Worm (Caenorhabditis elegans) whole organism, early embryonic: ENCODE results near the gene T12G3.6.

ENCODE experiments used
- B0310.2 ChIP-seq: sonication (generic microtip); optimal IDR thresholded peaks from 2 replicates; lab custom pipeline; 2016; ENCODE audit warnings: mild to moderate bottlenecking, missing genetic modification characterization, missing compliant biosample characterization
- F13C5.2 ChIP-seq: sonication (generic microtip); optimal IDR thresholded peaks from 2 replicates; lab custom pipeline; 2017; ENCODE audit warnings: mild to moderate bottlenecking, missing genetic modification characterization, inconsistent platforms, missing compliant biosample characterization
- aly-1 ChIP-seq: sonication (generic microtip); optimal IDR thresholded peaks from 2 replicates; lab custom pipeline; 2016; ENCODE audit warnings: missing genetic modification characterization, missing compliant biosample characterization
- ama-1 ChIP-seq: fragments of 150-350 bp; optimal IDR thresholded peaks from 2 replicates; lab custom pipeline; 2014
- ceh-13 ChIP-seq: fragments of 200-800 bp; sonication (Bioruptor generic); optimal IDR thresholded peaks from 2 replicates; lab custom pipeline; 2018; ENCODE audit warnings: mild to moderate bottlenecking, missing genetic modification characterization, missing compliant biosample characterization
- ceh-36 ChIP-seq: sonication (generic microtip); optimal IDR thresholded peaks from 2 replicates; lab custom pipeline; 2016; ENCODE audit warnings: missing genetic modification characterization, inconsistent platforms, missing compliant biosample characterization
- ets-7 ChIP-seq: sonication (generic microtip); optimal IDR thresholded peaks from 2 replicates; lab custom pipeline; 2016; ENCODE audit warnings: missing genotype, missing genetic modification characterization, missing compliant biosample characterization
- flt-1 ChIP-seq: fragments of 200-800 bp; sonication (Bioruptor generic); IDR thresholded peaks from 2 replicates; pipeline ENCODE4 v1.3.6; 2022; ENCODE audit warnings: missing genetic modification characterization, missing compliant biosample characterization
- hmbx-1 ChIP-seq: sonication (generic microtip); optimal IDR thresholded peaks from 2 replicates; lab custom pipeline; 2016; ENCODE audit warnings: mild to moderate bottlenecking, missing genetic modification characterization, missing compliant biosample characterization
- hmg-4 ChIP-seq: fragments of 200-800 bp; sonication (Bioruptor generic); optimal IDR thresholded peaks from 2 replicates; lab custom pipeline; 2018; ENCODE audit warnings: mild to moderate bottlenecking, missing genetic modification characterization, missing compliant biosample characterization
- hnd-1 ChIP-seq: sonication (generic microtip); optimal IDR thresholded peaks from 2 replicates; lab custom pipeline; 2016; ENCODE audit warnings: missing genetic modification characterization, missing compliant biosample characterization
- pes-1 ChIP-seq: fragments of 200-800 bp; sonication (Bioruptor generic); IDR thresholded peaks from 2 replicates; pipeline ENCODE4 v1.3.6; 2022; ENCODE audit warnings: missing genetic modification reagents, missing genetic modification characterization, missing compliant biosample characterization
- scrt-1 ChIP-seq: fragments of 200-800 bp; sonication (Bioruptor generic); IDR thresholded peaks from 2 replicates; pipeline ENCODE4 v1.3.6; 2022; ENCODE audit warnings: missing genetic modification characterization, missing compliant biosample characterization
- sea-1 ChIP-seq: fragments of 200-800 bp; sonication (Bioruptor generic); conservative IDR thresholded peaks from 2 replicates; pipeline ENCODE4 v1.3.6; 2022; ENCODE audit warnings: missing genetic modification characterization, missing compliant biosample characterization
- tbx-11 ChIP-seq: fragments of 200-800 bp; sonication (Bioruptor generic); IDR thresholded peaks from 2 replicates; pipeline ENCODE4 v1.3.6; 2022; ENCODE audit warnings: missing genetic modification characterization, missing compliant biosample characterization
- tbx-37 ChIP-seq: fragments of 200-800 bp; sonication (Bioruptor generic); conservative IDR thresholded peaks from 2 replicates; pipeline ENCODE4 v1.3.6; 2022; ENCODE audit warnings: missing genetic modification reagents, missing genetic modification characterization, missing compliant biosample characterization
- tra-4 ChIP-seq: sonication (generic microtip); optimal IDR thresholded peaks from 2 replicates; lab custom pipeline; 2017; ENCODE audit warnings: missing genetic modification characterization, missing compliant biosample characterization

The T12G3.6 gene

ce11 chrIV:12061229-12061628 is 30.2 kb upstream of the T12G3.6 start, which contains the start of gene K08E4.8:
TSS of gene K08E4.8 (minus strand) at chrIV:12061329.
- TF ChIP-seq sea-1 (no peak), pes-1 (GFP tag; lab: Robert Waterston, UW) (no peak), hmbx-1 (tag; lab: Kevin White, UChicago) (no peak), aly-1 (tag; lab: Kevin White, UChicago) (no peak), scrt-1 (GFP tag; lab: Robert Waterston, UW) (no peak), tbx-37 (GFP tag; lab: Robert Waterston, UW) (no peak), ama-1 (lab: Kevin White, UChicago) (no peak), ceh-13 (GFP tag; lab: Kevin White, UChicago) (no peak), hmg-4 (no peak)

- no peak for TF ChIP-seq hmg-4
- no peak for TF ChIP-seq tbx-11 (GFP tag; lab: Robert Waterston, UW)
- no peak for TF ChIP-seq hmbx-1 (tag; lab: Kevin White, UChicago)
- no peak for TF ChIP-seq flt-1 (GFP tag; lab: Robert Waterston, UW)
- TF ChIP-seq pes-1 (GFP tag; lab: Robert Waterston, UW), result no peak
- no peak for TF ChIP-seq scrt-1 (GFP tag; lab: Robert Waterston, UW)
- TF ChIP-seq ceh-36 (tag; lab: Kevin White, UChicago), result no peak
- no peak for TF ChIP-seq F13C5.2 (tag; lab: Kevin White, UChicago)
These were observed 26.4 kb upstream of the T12G3.6 start, which contains the start of gene K08E4.3 for ce11 chrIV:12057508-12057907. TSS of gene K08E4.3 (plus strand) at chrIV:12057742.

ce11 chrIV:12056603-12057002 is 25.5 kb upstream of the T12G3.6 start, which contains the start of gene K08E4.2:
TSS of gene K08E4.2 (minus strand) at chrIV:12056656.
- no peak for TF ChIP-seq sea-1
- no peak for TF ChIP-seq ets-7
- TF ChIP-seq hmg-4, result no peak
- TF ChIP-seq pes-1 (GFP tag; lab: Robert Waterston, UW), result no peak
- TF ChIP-seq tbx-37 (GFP tag; lab: Robert Waterston, UW), result no peak
- no peak for TF ChIP-seq aly-1 (tag; lab: Kevin White, UChicago)
- TF ChIP-seq ceh-13 (GFP tag; lab: Kevin White, UChicago), result no peak
- no peak for TF ChIP-seq tra-4 (tag; lab: Kevin White, UChicago)
- no peak for TF ChIP-seq ama-1 (lab: Kevin White, UChicago)
- no peak for TF ChIP-seq F13C5.2 (tag; lab: Kevin White, UChicago)
- TF ChIP-seq tbx-11 (GFP tag; lab: Robert Waterston, UW), result no peak
- no peak for TF ChIP-seq scrt-1 (GFP tag; lab: Robert Waterston, UW)

ce11 chrIV:12052461-12052860 is 21.4 kb upstream of the T12G3.6 start:
- TF ChIP-seq hmg-4 (no peak), tbx-11 (GFP tag; lab: Robert Waterston, UW) (no peak), hnd-1 (tag; lab: Kevin White, UChicago) (no peak), pes-1 (GFP tag; lab: Robert Waterston, UW) (no peak)

- no peak for TF ChIP-seq aly-1 (tag; lab: Kevin White, UChicago)
- no peak for TF ChIP-seq ceh-13 (GFP tag; lab: Kevin White, UChicago)
- TF ChIP-seq hmg-4, result no peak
- TF ChIP-seq sea-1, result no peak
- TF ChIP-seq ets-7, result no peak
- no peak for TF ChIP-seq flt-1 (GFP tag; lab: Robert Waterston, UW)
- no peak for TF ChIP-seq tbx-11 (GFP tag; lab: Robert Waterston, UW)
- TF ChIP-seq hmbx-1 (tag; lab: Kevin White, UChicago), result no peak
- TF ChIP-seq ama-1 (lab: Kevin White, UChicago), result no peak
- no peak for TF ChIP-seq pes-1 (GFP tag; lab: Robert Waterston, UW)
- TF ChIP-seq F13C5.2 (tag; lab: Kevin White, UChicago), result no peak
- no peak for TF ChIP-seq ceh-36 (tag; lab: Kevin White, UChicago)
- no peak for TF ChIP-seq tra-4 (tag; lab: Kevin White, UChicago)
- TF ChIP-seq scrt-1 (GFP tag; lab: Robert Waterston, UW), result no peak
- TF ChIP-seq B0310.2 (tag; lab: Kevin White, UChicago), result no peak
- TF ChIP-seq tbx-37 (GFP tag; lab: Robert Waterston, UW), result no peak
- no peak for TF ChIP-seq hnd-1 (tag; lab: Kevin White, UChicago)
These were observed 20.1 kb upstream of the T12G3.6 start, which contains the start of the genes bre-5 and spt-5 for ce11 chrIV:12051049-12051792. TSS of gene bre-5 (minus strand) at chrIV:12051215. TSS of gene spt-5 (plus strand) at chrIV:12051491.

- no peak for TF ChIP-seq ets-7
- no peak for TF ChIP-seq flt-1 (GFP tag; lab: Robert Waterston, UW)
- TF ChIP-seq tbx-11 (GFP tag; lab: Robert Waterston, UW), result no peak
- no peak for TF ChIP-seq aly-1 (tag; lab: Kevin White, UChicago)
- no peak for TF ChIP-seq ceh-13 (GFP tag; lab: Kevin White, UChicago)
- no peak for TF ChIP-seq hnd-1 (tag; lab: Kevin White, UChicago)
- TF ChIP-seq F13C5.2 (tag; lab: Kevin White, UChicago), result no peak
- TF ChIP-seq tbx-37 (GFP tag; lab: Robert Waterston, UW), result no peak
- TF ChIP-seq B0310.2 (tag; lab: Kevin White, UChicago), result no peak
- no peak for TF ChIP-seq scrt-1 (GFP tag; lab: Robert Waterston, UW)
These were observed 16.7 kb upstream of the T12G3.6 start, which contains the start of gene T12G3.4 for ce11 chrIV:12047552-12048347. TSS of gene T12G3.4 (plus strand) at chrIV:12048256.
